Worm (Caenorhabditis elegans) whole organism, L2 larva: ENCODE measurements around the gene nlp-26.

Source experiments
- C34F6.9 ChIP-seq: fragments of 150-350 bp; optimal IDR thresholded peaks from 2 replicates; lab custom pipeline; 2014; ENCODE audit warnings: missing biosample characterization, missing genetic modification characterization
- F13H6.1 ChIP-seq: sonication (generic microtip); optimal IDR thresholded peaks from 2 replicates; lab custom pipeline; 2016; ENCODE audit warnings: missing genetic modification characterization, missing compliant biosample characterization
- R02D3.7 ChIP-seq: fragments of 150-350 bp; optimal IDR thresholded peaks from 2 replicates; lab custom pipeline; 2014; ENCODE audit warnings: missing biosample characterization, missing genetic modification characterization
- Y55F3AM.14 ChIP-seq: fragments of 200-800 bp; sonication (Bioruptor generic); optimal IDR thresholded peaks from 2 replicates; lab custom pipeline; 2018; ENCODE audit warnings: mild to moderate bottlenecking, missing genetic modification characterization, missing compliant biosample characterization
- alr-1 ChIP-seq: fragments of 150-350 bp; optimal IDR thresholded peaks from 2 replicates; lab custom pipeline; 2014; ENCODE audit warnings: missing biosample characterization, missing genetic modification characterization
- aly-2 ChIP-seq: fragments of 150-350 bp; optimal IDR thresholded peaks from 2 replicates; lab custom pipeline; 2014; ENCODE audit warnings: missing biosample characterization, missing genetic modification characterization
- ama-1 ChIP-seq: fragments of 150-350 bp; optimal IDR thresholded peaks from 2 replicates; lab custom pipeline; 2018; ENCODE audit warnings: inconsistent platforms
- blmp-1 ChIP-seq: sonication (generic microtip); optimal IDR thresholded peaks from 2 replicates; lab custom pipeline; 2017; ENCODE audit warnings: missing genetic modification characterization, mild to moderate bottlenecking, missing compliant biosample characterization, antibody characterized with exemption, moderate library complexity; ENCODE audit not compliant: insufficient read depth
- ceh-16 ChIP-seq: fragments of 150-350 bp; optimal IDR thresholded peaks from 2 replicates; lab custom pipeline; 2014; ENCODE audit warnings: missing biosample characterization, missing genetic modification characterization
- ceh-82 ChIP-seq: fragments of 150-350 bp; optimal IDR thresholded peaks from 2 replicates; lab custom pipeline; 2014; ENCODE audit warnings: missing biosample characterization, missing genetic modification characterization
- crh-2 ChIP-seq: sonication (generic microtip); optimal IDR thresholded peaks from 2 replicates; lab custom pipeline; 2017; ENCODE audit warnings: missing biosample characterization, missing genetic modification characterization
- dmd-4 ChIP-seq: sonication (generic microtip); optimal IDR thresholded peaks from 2 replicates; lab custom pipeline; 2017; ENCODE audit warnings: missing biosample characterization, missing genetic modification characterization
- egl-27 ChIP-seq: sonication (generic microtip); optimal IDR thresholded peaks from 3 replicates; lab custom pipeline; 2017; ENCODE audit warnings: missing biosample characterization, missing genetic modification reagents, missing genetic modification characterization
- elt-1 ChIP-seq: fragments of 150-350 bp; optimal IDR thresholded peaks from 2 replicates; lab custom pipeline; 2014; ENCODE audit warnings: missing biosample characterization, missing genetic modification characterization
- elt-3 ChIP-seq: sonication (generic microtip); optimal IDR thresholded peaks from 2 replicates; lab custom pipeline; 2017; ENCODE audit warnings: missing biosample characterization, missing genetic modification characterization
- gmeb-1 ChIP-seq: fragments of 150-350 bp; optimal IDR thresholded peaks from 2 replicates; lab custom pipeline; 2014; ENCODE audit warnings: missing biosample characterization, missing genetic modification characterization
- lin-13 ChIP-seq: fragments of 150-350 bp; optimal IDR thresholded peaks from 2 replicates; lab custom pipeline; 2014; ENCODE audit warnings: missing biosample characterization, missing genetic modification reagents, missing genetic modification characterization
- lin-39 ChIP-seq: fragments of 150-350 bp; optimal IDR thresholded peaks from 2 replicates; lab custom pipeline; 2014; ENCODE audit warnings: missing biosample characterization, missing genetic modification reagents, missing genetic modification characterization
- lsy-2 ChIP-seq, 2 experiments: fragments of 150-350 bp in 1 of 2; sonication (generic microtip) in 1 of 2; optimal IDR thresholded peaks; 2 replicates each; lab custom pipeline; 2014 to 2017; ENCODE audit warnings: missing biosample characterization in 2 of 2, missing genetic modification characterization in 2 of 2
- mab-5 ChIP-seq: fragments of 150-350 bp; optimal IDR thresholded peaks from 2 replicates; lab custom pipeline; 2014; ENCODE audit warnings: missing biosample characterization, missing genetic modification characterization
- mbf-1 ChIP-seq: sonication (generic microtip); optimal IDR thresholded peaks from 2 replicates; lab custom pipeline; 2017; ENCODE audit warnings: missing biosample characterization, missing genetic modification characterization
- mdl-1 ChIP-seq, 2 experiments: fragments of 150-350 bp in 1 of 2; sonication (generic microtip) in 1 of 2; optimal IDR thresholded peaks; 2 replicates each; lab custom pipeline; 2017; ENCODE audit warnings: missing biosample characterization in 2 of 2, missing genetic modification characterization in 2 of 2
- nhr-10 ChIP-seq: sonication (generic microtip); optimal IDR thresholded peaks from 2 replicates; lab custom pipeline; 2017; ENCODE audit warnings: missing biosample characterization, missing genetic modification characterization
- nhr-11 ChIP-seq: fragments of 150-350 bp; optimal IDR thresholded peaks from 2 replicates; lab custom pipeline; 2014; ENCODE audit warnings: missing biosample characterization, missing genetic modification characterization
- nhr-129 ChIP-seq: fragments of 150-350 bp; optimal IDR thresholded peaks from 2 replicates; lab custom pipeline; 2014; ENCODE audit warnings: missing biosample characterization, missing genetic modification characterization
- nhr-21 ChIP-seq: fragments of 150-350 bp; optimal IDR thresholded peaks from 2 replicates; lab custom pipeline; 2014; ENCODE audit warnings: missing biosample characterization, missing genetic modification characterization
- nhr-23 ChIP-seq: fragments of 150-350 bp; optimal IDR thresholded peaks from 2 replicates; lab custom pipeline; 2014; ENCODE audit warnings: missing biosample characterization, missing genetic modification reagents, missing genetic modification characterization
- nhr-25 ChIP-seq: fragments of 150-350 bp; sonication (generic microtip); optimal IDR thresholded peaks from 3 replicates; lab custom pipeline; 2014; ENCODE audit warnings: missing biosample characterization, missing genetic modification characterization
- nhr-6 ChIP-seq: fragments of 150-350 bp; optimal IDR thresholded peaks from 2 replicates; lab custom pipeline; 2014; ENCODE audit warnings: missing biosample characterization, missing genetic modification characterization
- nhr-77 ChIP-seq: fragments of 150-350 bp; optimal IDR thresholded peaks from 2 replicates; lab custom pipeline; 2014; ENCODE audit warnings: missing biosample characterization, missing genetic modification characterization
- sem-4 ChIP-seq: fragments of 150-350 bp; optimal IDR thresholded peaks from 2 replicates; lab custom pipeline; 2014; ENCODE audit warnings: missing biosample characterization, missing genetic modification reagents, missing genetic modification characterization
- skn-1 ChIP-seq: sonication (generic microtip); optimal IDR thresholded peaks from 2 replicates; lab custom pipeline; 2017; ENCODE audit warnings: missing biosample characterization, missing genetic modification characterization
- snpc-4 ChIP-seq: fragments of 150-350 bp; optimal IDR thresholded peaks from 2 replicates; lab custom pipeline; 2014; ENCODE audit warnings: missing biosample characterization, missing genetic modification characterization
- unc-39 ChIP-seq: fragments of 150-350 bp; optimal IDR thresholded peaks from 2 replicates; lab custom pipeline; 2014; ENCODE audit warnings: missing biosample characterization, missing genetic modification characterization
- unc-62 ChIP-seq: fragments of 150-350 bp; optimal IDR thresholded peaks from 2 replicates; lab custom pipeline; 2014; ENCODE audit warnings: missing biosample characterization, missing genetic modification reagents, missing genetic modification characterization
- zag-1 ChIP-seq: fragments of 150-350 bp; optimal IDR thresholded peaks from 2 replicates; lab custom pipeline; 2014; ENCODE audit warnings: missing biosample characterization, missing genetic modification characterization
- ztf-1 ChIP-seq: fragments of 200-800 bp; sonication (Bioruptor generic); conservative IDR thresholded peaks from 2 replicates; pipeline ENCODE4 v1.3.6; 2022; ENCODE audit warnings: missing genetic modification characterization, missing compliant biosample characterization
- ztf-4 ChIP-seq: fragments of 150-350 bp; optimal IDR thresholded peaks from 2 replicates; lab custom pipeline; 2014; ENCODE audit warnings: missing biosample characterization, missing genetic modification characterization

The nlp-26 gene

ce11 chrV:19632948-19633347 lies 19.7 kb downstream of the nlp-26 start:
- no peak for TF ChIP-seq crh-2 (tag; lab: Kevin White, UChicago)
- no peak for TF ChIP-seq dmd-4 (tag; lab: Kevin White, UChicago)
- no peak for TF ChIP-seq elt-1 (tag; lab: Kevin White, UChicago)
- TF ChIP-seq mab-5 (tag; lab: Kevin White, UChicago) = no peak
- no peak for TF ChIP-seq nhr-25 (tag; lab: Kevin White, UChicago)
- TF ChIP-seq lsy-2 (tag; optimal IDR thresholded peaks at IDR 0.05; lab: Kevin White, UChicago) = no peak
- no peak for TF ChIP-seq ceh-16 (tag; lab: Kevin White, UChicago)
- TF ChIP-seq blmp-1 (tag; lab: Kevin White, UChicago) = no peak
- TF ChIP-seq snpc-4 (tag; lab: Kevin White, UChicago) = no peak
- TF ChIP-seq mdl-1 (tag; optimal IDR thresholded peaks at IDR 0.05; lab: Kevin White, UChicago) = no peak
- TF ChIP-seq F13H6.1 (tag; lab: Kevin White, UChicago) = no peak
- no peak for TF ChIP-seq R02D3.7
- no peak for TF ChIP-seq lin-39
- no peak for TF ChIP-seq ceh-82 (tag; lab: Kevin White, UChicago)
- no peak for TF ChIP-seq ztf-4 (tag; lab: Kevin White, UChicago)
- no peak for TF ChIP-seq zag-1

DNA sequence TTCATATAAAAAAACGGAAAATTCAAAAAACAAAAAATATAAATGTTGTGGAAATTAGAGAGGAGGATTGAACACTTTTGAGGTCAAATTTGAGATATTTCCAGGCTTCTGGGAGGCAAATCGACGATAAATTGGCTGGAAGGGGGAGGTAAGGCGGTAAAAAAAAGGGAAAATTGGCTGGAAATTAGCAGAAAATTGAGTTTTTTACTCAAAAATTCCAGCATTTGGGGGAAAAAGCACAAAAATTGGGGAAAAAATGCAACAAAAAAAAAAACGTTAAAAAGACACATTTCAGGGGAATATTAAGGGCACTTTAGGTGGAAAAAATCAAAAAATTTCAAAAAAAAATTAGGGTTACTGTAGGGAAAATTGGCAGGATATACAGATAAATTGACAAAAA lies 20.9 kb downstream of the nlp-26 start:
- no peak for TF ChIP-seq ztf-4 (tag; lab: Kevin White, UChicago)
- no peak for TF ChIP-seq elt-1 (tag; lab: Kevin White, UChicago)
- TF ChIP-seq unc-62 (GFP tag; lab: Kevin White, UChicago) = no peak
- TF ChIP-seq crh-2 (tag; lab: Kevin White, UChicago) = no peak
- no peak for TF ChIP-seq mab-5 (tag; lab: Kevin White, UChicago)
- TF ChIP-seq lin-13 (GFP tag; lab: Kevin White, UChicago) = no peak
- TF ChIP-seq Y55F3AM.14 (GFP tag; lab: Kevin White, UChicago) = no peak
- no peak for TF ChIP-seq nhr-21

ce11 chrV:19636194-19636584 lies 22.9 kb downstream of the nlp-26 start:
- TF ChIP-seq egl-27 (tag; lab: Kevin White, UChicago) (no peak), C34F6.9 (tag; lab: Kevin White, UChicago) (no peak), ceh-82 (tag; lab: Kevin White, UChicago) (no peak), lin-13 (GFP tag; lab: Kevin White, UChicago) (no peak), nhr-129 (tag; lab: Kevin White, UChicago) (no peak), nhr-21 (no peak), ceh-16 (tag; lab: Kevin White, UChicago) (no peak), skn-1 (tag; lab: Kevin White, UChicago) (no peak), aly-2 (tag; lab: Kevin White, UChicago) (no peak), alr-1 (tag; lab: Kevin White, UChicago) (no peak), crh-2 (tag; lab: Kevin White, UChicago) (no peak), gmeb-1 (tag; lab: Kevin White, UChicago) (no peak), ama-1 (lab: Kevin White, UChicago) (no peak), lin-39 (no peak), elt-3 (tag; lab: Kevin White, UChicago) (no peak), zag-1 (no peak), nhr-6 (no peak)

DNA sequence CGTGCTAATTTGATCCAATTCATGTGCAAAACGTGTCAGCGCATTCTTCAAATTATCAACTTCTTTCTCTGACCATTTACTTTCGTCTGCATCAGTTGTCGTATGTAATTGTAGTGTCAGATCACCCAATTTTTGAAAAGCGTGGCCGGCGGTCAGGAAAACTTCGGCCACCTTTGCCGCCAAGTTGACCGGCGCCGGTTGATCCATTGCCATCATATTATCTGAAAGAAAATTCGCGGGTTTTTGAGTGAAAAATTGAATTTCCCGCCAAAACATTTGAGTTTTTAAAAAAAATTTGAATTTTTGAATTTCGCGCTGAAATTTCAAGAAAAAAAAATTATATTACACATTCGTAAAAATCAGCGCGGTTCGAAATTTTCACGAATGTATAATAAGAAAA lies 24.6 kb downstream of the nlp-26 start:
- TF ChIP-seq ztf-4 (tag; lab: Kevin White, UChicago) (no peak), unc-39 (no peak), Y55F3AM.14 (GFP tag; lab: Kevin White, UChicago) (no peak), mbf-1 (tag; lab: Kevin White, UChicago) (no peak), ztf-1 (GFP tag; lab: Robert Waterston, UW) (no peak), nhr-11 (no peak), nhr-129 (tag; lab: Kevin White, UChicago) (no peak), nhr-77 (no peak), sem-4 (tag; lab: Kevin White, UChicago) (no peak), nhr-23 (tag; lab: Kevin White, UChicago) (no peak), nhr-10 (tag; lab: Kevin White, UChicago) (no peak)
